Worm (Caenorhabditis elegans): Measurements from ENCODE around the gene srx-114.

The srx-114 gene

DNA sequence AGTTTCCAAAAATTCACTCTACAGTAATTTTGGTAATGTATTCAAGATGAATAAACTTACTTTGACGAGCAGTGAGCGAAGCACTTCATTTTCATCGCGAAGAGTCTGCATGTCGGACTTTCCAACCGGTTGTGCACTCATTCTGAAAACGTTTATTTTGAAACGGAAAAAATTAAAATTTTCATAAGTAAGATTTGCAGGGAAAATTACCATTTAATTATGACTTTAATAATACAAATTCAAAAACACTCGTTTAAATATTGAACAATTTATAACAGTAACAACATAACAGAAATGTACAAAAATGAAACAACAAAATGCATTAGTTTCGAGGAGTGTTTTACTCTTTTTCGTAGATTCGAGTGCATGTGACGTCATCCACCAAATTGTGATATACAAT lies 20.5 kb downstream of the srx-114 start, which contains the start of the genes EEED8.13 and EEED8.18:
TSS of gene EEED8.13 (minus strand) at position 101 of the 400 bp plus-strand sequence.
TSS of gene EEED8.18 (minus strand) at position 144 of the 400 bp plus-strand sequence.
- TF ChIP-seq hmg-4 (GFP tag; optimal IDR thresholded peaks at IDR 0.05) = no peak
- no peak for TF ChIP-seq aly-1 (tag; optimal IDR thresholded peaks at IDR 0.05)
- no peak for TF ChIP-seq ceh-36 (tag; optimal IDR thresholded peaks at IDR 0.05)
- no peak for TF ChIP-seq B0310.2 (tag; optimal IDR thresholded peaks at IDR 0.05)
- no peak for TF ChIP-seq F13C5.2 (tag; optimal IDR thresholded peaks at IDR 0.05)
- TF ChIP-seq ama-1 (optimal IDR thresholded peaks at IDR 0.05) = no peak
- TF ChIP-seq flt-1 (GFP tag; IDR thresholded peaks at IDR 0.05) = no peak
- TF ChIP-seq hnd-1 (tag; optimal IDR thresholded peaks at IDR 0.05) = no peak

DNA sequence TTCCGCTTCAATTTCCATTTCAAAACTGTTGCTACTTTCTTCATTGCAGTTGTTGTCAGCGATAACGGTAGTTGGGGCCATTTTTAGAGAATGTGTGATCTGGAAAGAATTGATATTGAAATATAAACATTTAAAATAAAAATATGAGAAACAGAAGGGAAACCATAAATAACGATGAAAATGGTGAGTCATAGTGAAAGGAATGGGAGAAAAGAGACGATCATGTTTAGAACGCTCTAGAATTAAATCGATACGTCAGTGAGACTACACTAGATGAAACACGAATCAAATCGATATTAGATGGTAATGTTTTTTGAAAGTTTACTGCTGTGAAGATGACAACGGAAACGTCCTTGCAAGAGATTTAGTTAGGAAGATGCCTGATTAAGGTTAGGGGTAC lies 24.0 kb downstream of the srx-114 start, which contains the start of the genes EEED8.12 and EEED8.4:
TSS of gene EEED8.12 (minus strand) at position 101 of the 400 bp plus-strand sequence.
TSS of gene EEED8.4 (plus strand) at position 396 of the 400 bp plus-strand sequence.
- TF ChIP-seq scrt-1 (GFP tag; IDR thresholded peaks at IDR 0.05) (no peak), hnd-1 (tag; optimal IDR thresholded peaks at IDR 0.05) (no peak), tbx-37 (GFP tag; conservative IDR thresholded peaks at IDR 0.05) (no peak), B0310.2 (tag; optimal IDR thresholded peaks at IDR 0.05) (no peak), hmg-4 (GFP tag; optimal IDR thresholded peaks at IDR 0.05) (no peak)

DNA sequence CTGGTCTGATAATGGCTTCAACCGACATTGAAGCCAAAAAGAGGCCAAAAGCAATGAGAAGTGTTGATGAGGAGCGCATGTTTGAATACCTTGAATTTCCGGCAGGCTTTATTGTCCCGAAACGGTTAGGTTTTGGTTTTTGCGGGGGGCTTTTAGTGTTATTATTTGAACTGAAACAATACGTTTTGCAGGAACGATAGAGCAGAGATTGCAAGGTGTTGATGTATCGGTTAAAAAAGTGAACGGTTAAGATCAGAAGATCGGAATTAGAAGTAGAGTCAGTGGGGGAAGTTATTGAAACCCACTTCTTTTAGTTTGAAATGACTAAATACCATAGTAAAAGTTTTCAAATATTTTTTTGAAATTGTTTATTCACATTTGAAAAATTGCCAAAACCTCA lies 25.4 kb downstream of the srx-114 start, which contains the start of gene clec-141:
TSS of gene clec-141 (minus strand) at position 101 of the 400 bp plus-strand sequence.
- TF ChIP-seq hmg-4 (GFP tag; optimal IDR thresholded peaks at IDR 0.05) = no peak
- no peak for TF ChIP-seq tbx-11 (GFP tag; IDR thresholded peaks at IDR 0.05)
- no peak for TF ChIP-seq scrt-1 (GFP tag; IDR thresholded peaks at IDR 0.05)
- no peak for TF ChIP-seq ceh-36 (tag; optimal IDR thresholded peaks at IDR 0.05)
- TF ChIP-seq tbx-37 (GFP tag; conservative IDR thresholded peaks at IDR 0.05) = no peak

DNA sequence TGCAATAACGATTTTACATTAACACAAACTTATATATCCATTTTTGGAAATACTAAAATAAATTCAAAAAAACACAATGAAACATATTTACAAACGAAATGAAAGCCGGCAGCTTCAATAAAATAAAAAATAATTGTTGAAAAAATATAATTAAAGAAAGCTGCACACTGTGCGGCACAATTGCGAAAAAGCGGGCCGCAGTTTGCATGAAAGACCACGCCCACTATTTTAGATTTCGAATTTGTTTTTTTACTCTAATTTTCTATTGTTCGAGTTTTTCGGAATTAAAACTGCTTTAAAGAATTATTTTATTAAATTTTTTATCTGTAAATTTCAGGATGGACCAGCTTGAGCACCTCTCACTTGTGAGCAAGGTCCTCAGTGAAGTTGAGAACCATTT lies 33.8 kb downstream of the srx-114 start, which contains the start of gene mog-5:
TSS of gene mog-5 (plus strand) at position 338 of the 400 bp plus-strand sequence.
- TF ChIP-seq aly-1 (tag; optimal IDR thresholded peaks at IDR 0.05) (no peak), flt-1 (GFP tag; IDR thresholded peaks at IDR 0.05) (peak; percentile 65), hmbx-1 (tag; optimal IDR thresholded peaks at IDR 0.05) (no peak), tbx-11 (GFP tag; IDR thresholded peaks at IDR 0.05) (peak; percentile 65; the same call in 1 of the 2 replicates), sea-1 (GFP tag; conservative IDR thresholded peaks at IDR 0.05) (0 out of 2 replicates have a peak, but pooled peaks have one; percentile 55), ceh-36 (tag; optimal IDR thresholded peaks at IDR 0.05) (no peak), pes-1 (GFP tag; IDR thresholded peaks at IDR 0.05) (no peak; the same call in 1 of the 2 replicates), B0310.2 (tag; optimal IDR thresholded peaks at IDR 0.05) (no peak), tra-4 (tag; optimal IDR thresholded peaks at IDR 0.05) (no peak), hnd-1 (tag; optimal IDR thresholded peaks at IDR 0.05) (no peak), scrt-1 (GFP tag; IDR thresholded peaks at IDR 0.05) (0 out of 2 replicates have a peak, but pooled peaks have one; percentile 46), tbx-37 (GFP tag; conservative IDR thresholded peaks at IDR 0.05) (no peak), ama-1 (optimal IDR thresholded peaks at IDR 0.05) (no peak), hmg-4 (GFP tag; optimal IDR thresholded peaks at IDR 0.05) (no peak), ets-7 (tag; optimal IDR thresholded peaks at IDR 0.05) (no peak), ceh-13 (GFP tag; optimal IDR thresholded peaks at IDR 0.05) (peak; percentile 9), F13C5.2 (tag; optimal IDR thresholded peaks at IDR 0.05) (peak; percentile 83)

DNA sequence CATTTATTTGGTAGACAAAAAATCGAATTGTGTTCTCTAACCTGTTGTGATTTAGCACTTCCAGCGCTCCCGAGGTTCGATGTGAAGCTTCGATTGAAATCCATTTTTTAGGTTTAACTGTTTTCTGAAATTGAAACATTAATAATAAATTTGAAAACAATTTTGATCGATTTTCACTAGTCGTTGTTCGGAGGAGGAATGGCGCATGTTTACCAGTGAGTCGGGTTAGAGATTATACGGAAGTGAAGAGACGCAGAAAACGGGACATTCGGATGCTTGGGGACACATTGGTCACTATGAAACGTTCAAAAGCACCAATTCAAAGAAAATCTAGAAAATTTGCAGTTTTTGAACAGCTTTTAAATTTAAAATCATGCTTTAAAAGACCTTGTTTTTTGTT lies 34.2 kb downstream of the srx-114 start, which contains the start of gene fbxl-3:
TSS of gene fbxl-3 (minus strand) at position 124 of the 400 bp plus-strand sequence.
- TF ChIP-seq hmbx-1 (tag; optimal IDR thresholded peaks at IDR 0.05) = no peak
- TF ChIP-seq ceh-36 (tag; optimal IDR thresholded peaks at IDR 0.05) = no peak
- TF ChIP-seq tra-4 (tag; optimal IDR thresholded peaks at IDR 0.05) = no peak
- TF ChIP-seq sea-1 (GFP tag; conservative IDR thresholded peaks at IDR 0.05) = no peak
- TF ChIP-seq flt-1 (GFP tag; IDR thresholded peaks at IDR 0.05) = no peak
- no peak for TF ChIP-seq ama-1 (optimal IDR thresholded peaks at IDR 0.05)
- TF ChIP-seq scrt-1 (GFP tag; IDR thresholded peaks at IDR 0.05) = no peak
- no peak for TF ChIP-seq hnd-1 (tag; optimal IDR thresholded peaks at IDR 0.05)

DNA sequence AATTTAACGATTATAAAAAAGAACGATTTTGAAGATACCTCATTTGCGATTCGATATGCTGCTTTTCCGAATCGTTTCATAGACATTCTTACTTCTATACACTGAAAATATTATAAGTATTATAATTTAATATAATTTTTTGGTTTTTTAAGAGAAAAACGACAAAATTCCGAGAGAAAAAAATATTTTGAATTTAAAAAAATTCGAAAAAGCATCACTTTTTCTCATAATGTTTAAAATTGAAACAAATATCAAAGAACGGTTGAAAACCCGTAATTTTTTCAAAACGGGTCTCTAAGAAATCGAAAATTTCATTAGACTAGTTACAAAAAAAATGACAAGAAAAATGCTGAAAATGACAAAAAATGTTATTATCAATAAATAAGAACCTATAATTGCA lies 37.4 kb downstream of the srx-114 start, which contains the start of gene pink-1:
TSS of gene pink-1 (minus strand) at position 101 of the 400 bp plus-strand sequence.
- TF ChIP-seq tbx-11 (GFP tag; IDR thresholded peaks at IDR 0.05) (no peak), hmg-4 (GFP tag; optimal IDR thresholded peaks at IDR 0.05) (no peak), tbx-37 (GFP tag; conservative IDR thresholded peaks at IDR 0.05) (no peak), ama-1 (optimal IDR thresholded peaks at IDR 0.05) (no peak), F13C5.2 (tag; optimal IDR thresholded peaks at IDR 0.05) (no peak), scrt-1 (GFP tag; IDR thresholded peaks at IDR 0.05) (no peak), tra-4 (tag; optimal IDR thresholded peaks at IDR 0.05) (no peak), pes-1 (GFP tag; IDR thresholded peaks at IDR 0.05) (no peak), hmbx-1 (tag; optimal IDR thresholded peaks at IDR 0.05) (no peak), ceh-36 (tag; optimal IDR thresholded peaks at IDR 0.05) (no peak), B0310.2 (tag; optimal IDR thresholded peaks at IDR 0.05) (no peak), ceh-13 (GFP tag; optimal IDR thresholded peaks at IDR 0.05) (no peak), hnd-1 (tag; optimal IDR thresholded peaks at IDR 0.05) (no peak), ets-7 (tag; optimal IDR thresholded peaks at IDR 0.05) (no peak), flt-1 (GFP tag; IDR thresholded peaks at IDR 0.05) (no peak), sea-1 (GFP tag; conservative IDR thresholded peaks at IDR 0.05) (no peak), aly-1 (tag; optimal IDR thresholded peaks at IDR 0.05) (no peak)

DNA sequence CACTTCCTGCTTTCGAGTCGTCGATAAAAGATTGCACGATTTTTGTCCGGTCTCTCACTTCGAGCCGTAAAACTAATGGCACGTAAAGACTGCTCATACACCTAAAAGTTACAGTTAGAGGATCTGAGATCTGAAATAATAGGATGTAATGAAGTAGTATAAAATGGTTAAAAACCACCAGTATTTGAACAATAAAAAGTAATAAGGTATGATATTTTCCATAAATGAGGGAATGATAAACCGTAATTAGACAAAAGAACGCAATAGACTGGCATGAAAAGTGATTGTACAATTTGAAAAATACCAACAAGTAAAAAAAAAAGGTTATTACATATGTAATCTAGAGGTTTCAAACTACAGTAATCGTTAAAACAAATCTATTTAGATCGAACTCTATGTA lies 39.9 kb downstream of the srx-114 start, which contains the start of gene brap-2:
TSS of gene brap-2 (minus strand) at position 101 of the 400 bp plus-strand sequence.
- TF ChIP-seq B0310.2 (tag; optimal IDR thresholded peaks at IDR 0.05) (no peak), ceh-13 (GFP tag; optimal IDR thresholded peaks at IDR 0.05) (no peak), hmbx-1 (tag; optimal IDR thresholded peaks at IDR 0.05) (no peak), hmg-4 (GFP tag; optimal IDR thresholded peaks at IDR 0.05) (no peak)

DNA sequence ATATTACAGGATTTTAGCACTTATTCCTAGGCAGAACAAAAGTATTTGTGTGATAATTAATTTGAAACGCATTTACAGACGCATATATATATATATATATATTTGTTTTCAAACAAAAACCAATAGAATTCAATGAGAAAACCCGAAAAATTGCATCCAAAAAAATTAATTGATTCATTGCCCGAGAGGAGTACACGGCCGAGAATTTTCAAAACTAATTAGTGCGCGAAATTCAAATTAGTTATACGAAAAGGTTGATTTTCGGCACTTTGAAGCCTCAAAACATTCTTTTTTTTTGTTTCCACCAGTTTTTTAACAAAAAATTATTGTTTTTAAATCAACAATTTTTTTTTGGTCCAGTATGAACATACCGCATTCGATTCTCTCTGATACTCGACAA lies 41.5 kb downstream of the srx-114 start:
- no peak for TF ChIP-seq pes-1 (GFP tag; IDR thresholded peaks at IDR 0.05)
- no peak for TF ChIP-seq tbx-37 (GFP tag; conservative IDR thresholded peaks at IDR 0.05)
- TF ChIP-seq ceh-36 (tag; optimal IDR thresholded peaks at IDR 0.05) = no peak
- TF ChIP-seq ceh-13 (GFP tag; optimal IDR thresholded peaks at IDR 0.05) = no peak
- no peak for TF ChIP-seq hmg-4 (GFP tag; optimal IDR thresholded peaks at IDR 0.05)
- TF ChIP-seq ama-1 (optimal IDR thresholded peaks at IDR 0.05) = no peak
- TF ChIP-seq tbx-11 (GFP tag; IDR thresholded peaks at IDR 0.05) = no peak
- no peak for TF ChIP-seq hnd-1 (tag; optimal IDR thresholded peaks at IDR 0.05)
- no peak for TF ChIP-seq sea-1 (GFP tag; conservative IDR thresholded peaks at IDR 0.05)
